Worm (Caenorhabditis elegans): ENCODE results near the gene srw-35.
"Not testable (repeated sequence)": the region's sequence is repeated elsewhere in the genome, so short reads cannot be mapped to it uniquely, and the experiment has no call there.

srw-35 gene

DNA sequence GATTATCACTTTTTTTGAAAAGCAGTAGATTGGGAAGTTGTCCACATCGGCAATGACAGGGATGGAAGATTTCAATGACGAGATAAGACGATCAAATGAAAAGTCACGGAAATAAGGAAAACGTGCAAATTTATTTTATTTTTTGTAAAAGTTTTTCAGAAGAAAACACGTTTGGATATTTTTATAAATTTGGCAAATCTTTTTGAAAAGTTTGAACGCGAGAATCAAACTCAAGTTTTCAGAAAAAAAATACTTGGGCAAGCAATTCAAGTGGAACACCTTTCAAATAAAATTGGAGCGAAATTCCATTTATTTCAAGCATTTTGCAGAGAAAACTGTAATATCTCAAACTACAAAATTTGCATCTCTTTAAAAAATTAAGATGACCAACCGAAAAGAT is 42.8 kb downstream of the srw-35 start, which contains the start of gene F36D3.5:
Gene F36D3.5, minus strand, starts transcription at position 101 of the 400 bp plus-strand sequence.
- TF ChIP-seq unc-62 (GFP tag; optimal IDR thresholded peaks at IDR 0.05); snpc-4 (GFP tag; optimal IDR thresholded peaks at IDR 0.05); snpc-4 (tag; optimal IDR thresholded peaks at IDR 0.05); akir-1 (GFP tag; optimal IDR thresholded peaks at IDR 0.05): not testable (repeated sequence)

DNA sequence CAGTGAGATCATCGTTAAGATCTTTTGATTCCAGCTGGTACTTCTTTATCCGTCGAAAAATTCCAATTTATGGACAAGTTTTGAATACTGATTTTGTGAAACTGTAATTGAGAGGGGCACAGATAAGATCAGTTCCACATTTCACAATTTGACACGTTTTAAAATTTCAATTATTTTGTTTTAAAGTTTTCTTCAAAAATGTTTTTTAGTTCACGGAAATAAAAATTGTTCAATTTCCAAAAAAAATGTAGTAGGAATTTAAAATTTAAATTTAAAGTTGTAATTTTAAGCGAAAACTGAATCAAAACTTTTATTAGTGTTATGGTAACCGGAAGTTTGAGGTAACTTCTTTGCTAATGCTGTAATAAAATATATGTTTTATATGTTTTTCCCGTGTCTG is 45.3 kb downstream of the srw-35 start, which contains the start of gene F36D3.4:
Gene F36D3.4, minus strand, starts transcription at position 101 of the 400 bp plus-strand sequence.
- TF ChIP-seq snpc-1.3 (tag; optimal IDR thresholded peaks at IDR 0.05; ENCODE audit: insufficient read depth) (no peak), Y53F4B.3 (GFP tag; IDR thresholded peaks at IDR 0.05) (no peak)

DNA sequence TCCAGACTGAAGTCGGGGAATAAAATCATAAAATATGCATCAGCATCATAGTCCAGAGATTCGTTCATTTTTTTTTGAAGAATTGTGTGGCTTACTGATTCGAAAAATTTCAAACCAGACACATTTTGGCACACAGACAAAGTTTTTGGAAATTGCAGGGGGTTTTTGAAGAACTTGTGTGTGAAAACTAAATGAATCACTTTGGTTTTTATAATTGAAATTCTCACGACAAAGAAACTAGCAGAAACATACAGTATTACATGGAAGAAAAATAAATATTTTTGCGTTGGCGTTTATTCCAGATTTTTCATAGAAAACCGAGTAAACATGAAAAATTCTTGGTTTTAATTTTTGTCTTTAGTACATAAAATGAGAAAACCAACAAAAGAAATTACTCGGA is 49.9 kb downstream of the srw-35 start, which contains the start of gene srw-34:
Gene srw-34, minus strand, starts transcription at position 101 of the 400 bp plus-strand sequence.
- TF ChIP-seq unc-130 (GFP tag; optimal IDR thresholded peaks at IDR 0.05): no peak
- TF ChIP-seq Y53G8AR.9 (GFP tag; conservative IDR thresholded peaks at IDR 0.05): no peak
- TF ChIP-seq xnd-1 (tag; optimal IDR thresholded peaks at IDR 0.05): no peak
- no peak for TF ChIP-seq repo-1 (tag; optimal IDR thresholded peaks at IDR 0.05)
- no peak for TF ChIP-seq rec-8 (tag; optimal IDR thresholded peaks at IDR 0.05)
- no peak for TF ChIP-seq nhr-27 (tag; optimal IDR thresholded peaks at IDR 0.05)

Data from whole organism, young adult.